Fruit fly (Drosophila melanogaster): ENCODE measurements around the gene CG3225.

Gene CG3225

DNA sequence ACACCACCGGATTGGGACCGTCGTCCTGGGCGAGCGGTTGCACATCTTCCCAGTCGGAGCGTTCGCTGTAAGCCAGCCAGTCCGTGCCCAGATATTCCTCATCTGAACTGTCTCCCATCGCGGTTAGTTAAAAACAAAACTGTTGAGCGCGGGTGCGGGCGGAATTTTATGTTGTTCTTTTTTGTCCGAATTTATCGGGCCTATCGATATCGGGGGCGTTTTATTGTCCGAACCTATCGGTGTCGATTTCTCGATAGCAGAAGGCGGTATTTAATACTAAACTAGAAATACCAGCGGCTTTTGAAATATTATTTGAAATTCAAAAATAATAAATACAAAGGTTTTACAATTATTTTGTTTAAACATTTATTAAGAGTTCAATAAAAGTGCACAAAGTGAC is 12.4 kb upstream of the CG3225 start, which contains the start of gene Fnta (continued):
- TF ChIP-seq pnt (GFP tag; optimal IDR thresholded peaks at IDR 0.05): no peak
- peak; percentile 86 for TF ChIP-seq Dref (GFP tag; IDR thresholded peaks at IDR 0.05)
- no peak for TF ChIP-seq abd-A (tag; optimal IDR thresholded peaks at IDR 0.05)
- no peak for TF ChIP-seq Hr78 (GFP tag; optimal IDR thresholded peaks at IDR 0.05)
- TF ChIP-seq wdn (GFP tag; IDR thresholded peaks at IDR 0.05): no peak
- no peak for TF ChIP-seq her (GFP tag; optimal IDR thresholded peaks at IDR 0.05)
- TF ChIP-seq CG12391 (tag; optimal IDR thresholded peaks at IDR 0.05): no peak
- peak; percentile 78 for TF ChIP-seq hbn (GFP tag; IDR thresholded peaks at IDR 0.05; ENCODE audit: partially characterized antibody)
- peak; percentile 80; the same call in 1 of the 2 replicates for TF ChIP-seq amos (GFP tag; IDR thresholded peaks at IDR 0.05; ENCODE audit: partially characterized antibody)
- TF ChIP-seq rib (GFP tag; IDR thresholded peaks at IDR 0.05): no peak
- no peak for TF ChIP-seq Sox100B (GFP tag; optimal IDR thresholded peaks at IDR 0.05)
- TF ChIP-seq CG11456 (GFP tag; IDR thresholded peaks at IDR 0.05): no peak
- peak; percentile 32 for TF ChIP-seq CG17829 (tag; optimal IDR thresholded peaks at IDR 0.05)
- TF ChIP-seq Scr (GFP tag; IDR thresholded peaks at IDR 0.05; ENCODE audit: partially characterized antibody): peak; percentile 81
- peak; percentile 67; the same call in 1 of the 3 replicates for TF ChIP-seq Doc3 (GFP tag; IDR thresholded peaks at IDR 0.05; ENCODE audit: partially characterized antibody)
- TF ChIP-seq E2f2 (GFP tag; IDR thresholded peaks at IDR 0.05): peak; percentile 89
- peak; percentile 19 for TF ChIP-seq CG12659 (GFP tag; optimal IDR thresholded peaks at IDR 0.05)
- TF ChIP-seq CG9437 (GFP tag; optimal IDR thresholded peaks at IDR 0.05): no peak
- no peak for TF ChIP-seq CG12071 (GFP tag; optimal IDR thresholded peaks at IDR 0.05)
- TF ChIP-seq Ada2b (GFP tag; IDR thresholded peaks at IDR 0.05): no peak
- peak; percentile 93 for TF ChIP-seq CG34224 (GFP tag; IDR thresholded peaks at IDR 0.05; ENCODE audit: partially characterized antibody)
- peak; percentile 82 for TF ChIP-seq vnd (GFP tag; IDR thresholded peaks at IDR 0.05; ENCODE audit: partially characterized antibody)
- TF ChIP-seq Spps (tag; optimal IDR thresholded peaks at IDR 0.05): no peak
- TF ChIP-seq sna (GFP tag; IDR thresholded peaks at IDR 0.05; ENCODE audit: partially characterized antibody): peak; percentile 89
- no peak for TF ChIP-seq gsb (GFP tag; IDR thresholded peaks at IDR 0.05)
- peak; percentile 24; the same call in 1 of the 2 replicates for TF ChIP-seq CG2129 (GFP tag; IDR thresholded peaks at IDR 0.05; ENCODE audit: partially characterized antibody)
- no peak for TF ChIP-seq CG7987 (GFP tag; optimal IDR thresholded peaks at IDR 0.05)
- TF ChIP-seq CG34376 (GFP tag; optimal IDR thresholded peaks at IDR 0.05): no peak
- peak; percentile 66 for TF ChIP-seq MESR4 (GFP tag; optimal IDR thresholded peaks at IDR 0.05)
- no peak for TF ChIP-seq CG1603 (tag; optimal IDR thresholded peaks at IDR 0.05)
- peak; percentile 88 for TF ChIP-seq hb (GFP tag; IDR thresholded peaks at IDR 0.05; ENCODE audit: partially characterized antibody)
- TF ChIP-seq Dp (GFP tag; optimal IDR thresholded peaks at IDR 0.05): peak; percentile 80
- TF ChIP-seq CG10267 (tag; optimal IDR thresholded peaks at IDR 0.05): peak; percentile 29
- peak; percentile 88 for TF ChIP-seq Dll (GFP tag; IDR thresholded peaks at IDR 0.05; ENCODE audit: partially characterized antibody)
- TF ChIP-seq Hsf (GFP tag; optimal IDR thresholded peaks at IDR 0.05): no peak
- TF ChIP-seq sr (GFP tag; IDR thresholded peaks at IDR 0.05): no peak
- TF ChIP-seq BtbVII (GFP tag; optimal IDR thresholded peaks at IDR 0.05): no peak
- no peak for TF ChIP-seq Xrp1 (GFP tag; IDR thresholded peaks at IDR 0.05)
- no peak for TF ChIP-seq kah (GFP tag; optimal IDR thresholded peaks at IDR 0.05)
- TF ChIP-seq gfzf (GFP tag; optimal IDR thresholded peaks at IDR 0.05): peak; percentile 32
- no peak for TF ChIP-seq Ravus (GFP tag; IDR thresholded peaks at IDR 0.05)
- peak; percentile 88 for TF ChIP-seq CG13287 (GFP tag; IDR thresholded peaks at IDR 0.05; ENCODE audit: partially characterized antibody)
- TF ChIP-seq sd (tag; optimal IDR thresholded peaks at IDR 0.05): peak; percentile 54
- TF ChIP-seq chinmo (GFP tag; IDR thresholded peaks at IDR 0.05; ENCODE audit: partially characterized antibody): peak; percentile 46; the same call in 1 of the 4 replicates
- TF ChIP-seq hkb (optimal IDR thresholded peaks at IDR 0.05): no peak
- TF ChIP-seq hkb (GFP tag; IDR thresholded peaks at IDR 0.05): no peak
- no peak for TF ChIP-seq CG11560 (tag; IDR thresholded peaks at IDR 0.05)
- TF ChIP-seq zen (tag; optimal IDR thresholded peaks at IDR 0.05): no peak
- no peak for TF ChIP-seq en (GFP tag; optimal IDR thresholded peaks at IDR 0.05)
- TF ChIP-seq Drgx (GFP tag; IDR thresholded peaks at IDR 0.05): no peak

Measured in whole organism, embryonic.